Worm (Caenorhabditis elegans): ENCODE results near the gene rbbp-5.

Gene rbbp-5

DNA sequence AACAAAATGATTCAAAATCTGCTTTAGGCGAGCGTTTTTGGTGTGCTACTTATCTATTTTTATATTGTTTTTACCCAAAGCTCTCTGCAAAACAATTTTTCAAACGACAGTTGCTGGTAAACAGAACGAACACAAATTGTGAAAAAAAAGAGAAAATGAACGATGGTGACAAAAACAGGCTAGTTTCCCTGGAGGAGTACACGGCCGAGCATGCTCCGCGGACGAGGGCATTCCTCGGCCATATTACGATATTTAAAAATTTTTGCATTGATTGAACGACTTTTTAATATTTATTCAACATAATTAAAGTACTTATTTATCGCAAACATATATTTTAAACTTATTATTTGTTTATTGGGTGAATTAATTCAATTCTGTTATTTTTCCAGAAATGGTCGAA lies at the start of gene rbbp-5, which contains the start of gene tpp-2:
Gene rbbp-5, plus strand, starts transcription at position 390 of the 400 bp plus-strand sequence.
Gene tpp-2, minus strand, starts transcription at position 157 of the 400 bp plus-strand sequence.
- TF ChIP-seq ama-1 (optimal IDR thresholded peaks at IDR 0.05), result no peak
- TF ChIP-seq fos-1 (tag; optimal IDR thresholded peaks at IDR 0.05), result no peak
- peak; percentile 78 for TF ChIP-seq dpl-1 (GFP tag; optimal IDR thresholded peaks at IDR 0.05)
- peak; percentile 18 for TF ChIP-seq mxl-3 (GFP tag; optimal IDR thresholded peaks at IDR 0.05)
- peak; percentile 88 for TF ChIP-seq unc-130 (GFP tag; optimal IDR thresholded peaks at IDR 0.05)
- no peak for TF ChIP-seq ztf-11 (tag; optimal IDR thresholded peaks at IDR 0.05)
- no peak for TF ChIP-seq mdl-1 (tag; optimal IDR thresholded peaks at IDR 0.05)
- TF ChIP-seq daf-16 (GFP tag; optimal IDR thresholded peaks at IDR 0.05), result peak in 1 of 2 experiments; percentile 61
- TF ChIP-seq daf-16 (tag; optimal IDR thresholded peaks at IDR 0.05), result peak; percentile 79
- no peak for TF ChIP-seq F10B5.3 (tag; optimal IDR thresholded peaks at IDR 0.05)
- no peak for TF ChIP-seq mep-1 (tag; optimal IDR thresholded peaks at IDR 0.05)
- TF ChIP-seq dmd-6 (GFP tag; IDR thresholded peaks at IDR 0.05), result no peak; the same call in 1 of the 2 replicates
- TF ChIP-seq ceh-82 (tag; optimal IDR thresholded peaks at IDR 0.05), result no peak
- TF ChIP-seq nhr-48 (tag; optimal IDR thresholded peaks at IDR 0.05), result no peak
- no peak for TF ChIP-seq egl-43 (GFP tag; IDR thresholded peaks at IDR 0.05)
- TF ChIP-seq F49E8.2 (tag; optimal IDR thresholded peaks at IDR 0.05; ENCODE audit: borderline replicate concordance), result peak; percentile 3
- TF ChIP-seq ceh-28 (tag; optimal IDR thresholded peaks at IDR 0.05), result no peak
- no peak for TF ChIP-seq spr-3 (GFP tag; optimal IDR thresholded peaks at IDR 0.05)
- TF ChIP-seq lsy-2 (tag; optimal IDR thresholded peaks at IDR 0.05), result peak in 1 of 2 experiments; percentile 70
- TF ChIP-seq saeg-2 (GFP tag; IDR thresholded peaks at IDR 0.05), result no peak
- TF ChIP-seq aha-1 (tag), result peak; percentile 89
- TF ChIP-seq T26A8.4 (GFP tag; IDR thresholded peaks at IDR 0.05), result no peak
- TF ChIP-seq nhr-111 (GFP tag; optimal IDR thresholded peaks at IDR 0.05), result no peak
- peak; percentile 30; the same call in 1 of the 2 replicates for TF ChIP-seq Y48G9A.11 (GFP tag; IDR thresholded peaks at IDR 0.05)
- TF ChIP-seq hmg-1.1 (GFP tag; IDR thresholded peaks at IDR 0.05), result no peak
- no peak for TF ChIP-seq ceh-44 (GFP tag; IDR thresholded peaks at IDR 0.05)
- TF ChIP-seq T20F7.1 (GFP tag; optimal IDR thresholded peaks at IDR 0.05), result no peak
- peak; percentile 61; the same call in 1 of the 2 replicates for TF ChIP-seq madf-9 (GFP tag; conservative IDR thresholded peaks at IDR 0.05)
- TF ChIP-seq lin-1 (GFP tag; IDR thresholded peaks at IDR 0.05), result no peak
- TF ChIP-seq lim-7 (GFP tag; IDR thresholded peaks at IDR 0.05), result no peak
- TF ChIP-seq ces-1 (GFP tag; optimal IDR thresholded peaks at IDR 0.05), result no peak
- TF ChIP-seq daf-8 (GFP tag; IDR thresholded peaks at IDR 0.05), result no peak
- TF ChIP-seq dmd-9 (GFP tag; IDR thresholded peaks at IDR 0.05), result peak; percentile 56; the same call in 1 of the 2 replicates
- no peak for TF ChIP-seq lin-29 (GFP tag; IDR thresholded peaks at IDR 0.05)
- TF ChIP-seq ceh-32 (tag; optimal IDR thresholded peaks at IDR 0.05; ENCODE audit: poor library complexity), result no peak
- TF ChIP-seq nhr-41 (GFP tag; IDR thresholded peaks at IDR 0.05), result no peak
- no peak for TF ChIP-seq mxl-2 (GFP tag; conservative IDR thresholded peaks at IDR 0.05)
- TF ChIP-seq hlh-11 (tag; optimal IDR thresholded peaks at IDR 0.05), result no peak
- TF ChIP-seq spr-1 (tag; optimal IDR thresholded peaks at IDR 0.05), result peak; percentile 4
- no peak for TF ChIP-seq zfp-2 (tag; optimal IDR thresholded peaks at IDR 0.05)
- peak; percentile 84 for TF ChIP-seq ZK337.2 (GFP tag; IDR thresholded peaks at IDR 0.05)
- peak; percentile 97 for TF ChIP-seq mes-2 (tag; optimal IDR thresholded peaks at IDR 0.05; ENCODE audit: poor library complexity, severe bottlenecking)
- no peak for TF ChIP-seq zag-1 (tag; optimal IDR thresholded peaks at IDR 0.05)
- no peak for TF ChIP-seq set-16 (GFP tag; IDR thresholded peaks at IDR 0.05)
- no peak for TF ChIP-seq lin-15B (tag; optimal IDR thresholded peaks at IDR 0.05)
